Fruit fly (Drosophila melanogaster): Measurements from ENCODE around the gene Tm2.

Tm2 gene

DNA sequence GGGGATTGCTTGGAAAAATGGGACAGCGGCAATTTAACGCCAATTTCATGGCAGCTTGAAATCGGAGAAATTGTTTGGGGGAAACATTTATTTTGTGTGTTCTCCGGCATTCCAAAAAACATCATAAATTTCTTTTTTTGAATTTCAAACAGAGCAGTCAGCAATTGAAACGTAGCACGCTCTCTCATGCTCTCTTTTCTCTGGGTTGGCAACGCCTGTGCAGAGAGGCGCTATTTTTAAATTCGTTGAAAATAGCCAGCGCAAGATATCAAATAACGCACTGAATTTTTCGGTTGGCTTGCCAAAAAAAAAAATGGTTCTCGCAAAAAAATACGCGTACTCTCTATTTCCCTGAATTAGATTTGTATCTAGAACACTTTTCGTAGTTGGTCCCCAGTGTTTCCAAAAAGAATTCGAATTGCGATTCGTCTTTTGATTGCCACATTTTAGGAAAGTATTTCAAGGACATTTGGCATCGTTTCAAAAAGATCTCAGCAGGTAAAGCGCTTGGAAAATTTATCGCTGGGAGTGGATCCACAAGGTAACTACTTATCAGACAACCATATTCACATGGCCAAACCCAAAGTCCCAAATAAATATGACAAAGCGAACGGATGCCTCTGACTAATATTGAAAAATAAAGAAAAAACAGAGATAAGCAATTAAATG, 23.8 kb upstream of the Tm2 start:
- TF ChIP-seq CTCF (optimal IDR thresholded peaks at IDR 0.05), result peak in 1 of 2 experiments; percentile 32
- no peak for TF ChIP-seq CG8478 (optimal IDR thresholded peaks at IDR 0.05)

DNA sequence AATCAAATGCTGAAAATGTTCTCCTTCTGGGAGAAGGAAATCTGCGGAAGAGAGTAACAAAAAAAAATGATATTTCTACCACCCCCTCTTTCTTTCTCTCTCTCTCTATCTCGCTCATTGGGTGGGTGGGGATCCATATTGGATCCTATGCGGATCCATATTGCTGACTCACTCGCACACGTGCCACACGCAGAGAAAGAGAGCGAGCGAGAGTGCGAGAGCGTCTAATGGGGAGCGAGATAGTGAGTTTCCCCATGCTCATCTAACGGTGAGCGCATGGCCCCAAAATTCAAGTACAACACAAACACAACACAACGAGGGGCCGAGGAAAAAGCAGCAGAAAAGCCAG, 23.3 kb upstream of the Tm2 start:
- TF ChIP-seq CG8478 (optimal IDR thresholded peaks at IDR 0.05) (no peak), CTCF (optimal IDR thresholded peaks at IDR 0.05) (no peak)

DNA sequence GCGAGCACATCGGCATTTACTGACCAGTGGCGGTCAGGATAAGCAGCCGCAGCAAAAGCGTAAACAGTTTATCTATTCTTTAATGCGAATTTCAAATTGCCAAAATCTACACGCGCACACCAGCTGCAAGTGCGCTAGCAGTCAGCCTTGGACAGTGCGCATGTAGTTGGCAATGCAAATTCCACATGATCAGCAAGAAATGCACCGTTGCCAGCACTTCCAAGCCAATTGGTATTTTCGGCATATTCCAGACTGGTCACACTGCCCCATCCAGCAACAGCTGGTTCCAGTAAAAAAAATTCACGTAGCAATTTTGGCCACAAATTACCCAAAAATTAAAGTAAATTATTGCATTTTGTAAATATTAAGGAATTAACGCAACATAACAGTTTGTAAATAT, 22.2 kb upstream of the Tm2 start:
- TF ChIP-seq CTCF (optimal IDR thresholded peaks at IDR 0.05), result peak; percentile 51 to 64
- no peak for TF ChIP-seq CG8478 (optimal IDR thresholded peaks at IDR 0.05)

DNA sequence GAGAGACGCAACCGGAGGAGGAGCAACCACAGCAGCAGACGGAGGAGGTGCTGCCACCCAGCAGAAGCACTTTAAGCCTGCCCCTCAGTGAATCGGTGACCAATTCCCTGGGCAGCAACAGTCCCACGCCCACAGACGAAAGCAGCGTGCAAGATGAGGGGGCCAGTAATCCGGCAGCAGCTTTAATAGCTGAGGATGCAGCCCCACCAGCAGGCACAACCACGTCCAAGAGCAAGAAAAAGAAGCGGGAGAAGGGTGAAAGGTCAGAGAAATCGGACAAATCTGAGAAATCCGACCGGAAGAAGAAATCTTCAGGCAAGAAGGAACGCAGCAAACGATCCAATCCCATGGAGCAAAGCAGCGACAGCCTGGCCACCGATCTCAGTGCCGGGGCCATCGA, 21.2 kb upstream of the Tm2 start:
- TF ChIP-seq CTCF (optimal IDR thresholded peaks at IDR 0.05) (no peak), CG8478 (optimal IDR thresholded peaks at IDR 0.05) (no peak)

DNA sequence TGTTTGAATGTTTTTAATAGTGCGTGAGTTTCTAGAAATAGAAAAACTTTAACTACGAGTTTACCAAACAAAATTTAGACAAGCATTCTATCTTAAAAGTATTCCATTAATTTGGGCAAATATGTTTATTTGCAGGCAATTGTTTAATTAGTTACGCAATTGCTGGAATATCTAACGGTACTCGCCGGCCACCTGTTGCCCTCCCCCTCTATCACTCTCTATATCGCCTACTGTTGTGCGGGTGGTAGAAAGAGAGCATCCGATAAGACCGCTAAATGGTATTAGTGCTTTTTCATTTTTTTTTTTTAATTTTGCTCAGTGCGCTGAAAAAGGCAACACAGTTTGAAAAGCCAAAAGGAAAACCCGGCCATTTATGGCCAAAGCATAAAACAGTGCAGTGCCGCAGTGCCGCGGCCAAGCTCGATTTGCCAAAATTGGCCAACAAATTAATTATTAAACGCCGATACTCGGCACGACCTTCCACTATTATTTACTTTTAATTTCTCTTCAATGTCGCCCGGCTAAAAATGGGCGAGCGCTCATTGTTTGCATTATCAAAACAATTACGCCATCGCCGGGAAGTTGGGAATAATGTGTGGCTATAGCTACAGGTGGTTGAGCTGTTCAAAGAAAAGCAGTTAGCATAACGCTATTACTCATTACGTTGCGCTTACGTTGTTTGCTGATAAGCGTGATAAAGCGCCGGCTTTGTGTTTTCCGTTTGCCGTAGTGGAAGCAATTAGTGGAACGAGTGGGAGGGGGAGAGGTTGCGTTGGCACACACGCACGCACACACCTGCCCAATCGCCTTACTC, 20.0 kb upstream of the Tm2 start:
- TF ChIP-seq CTCF (optimal IDR thresholded peaks at IDR 0.05) (no peak), CG8478 (optimal IDR thresholded peaks at IDR 0.05) (no peak)

DNA sequence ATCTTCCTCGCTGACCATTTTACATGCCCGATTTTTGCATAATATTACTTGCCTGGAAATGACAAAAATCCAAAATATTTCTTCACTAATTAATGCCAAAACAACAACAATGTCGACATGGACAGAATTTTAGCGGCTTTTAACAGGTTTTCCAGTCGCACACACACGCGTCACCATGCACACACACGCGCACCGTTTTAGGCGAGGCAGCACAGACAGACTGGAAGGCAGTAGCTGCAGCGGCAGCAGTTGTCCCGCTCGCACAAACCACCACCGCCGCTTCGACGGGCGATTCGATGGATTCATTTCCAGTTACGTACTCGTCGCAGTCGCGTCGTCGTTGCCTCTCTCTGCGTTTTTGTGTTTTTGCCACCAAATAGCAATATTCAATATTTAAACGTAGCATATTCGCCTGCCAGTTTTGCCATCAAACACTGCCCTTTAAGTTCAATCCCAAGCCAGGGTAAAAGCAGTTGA, 19.3 kb upstream of the Tm2 start, which contains the start of gene CG45218:
Gene CG45218 (minus strand): TSS at position 158 of the 477 bp plus-strand sequence.
- TF ChIP-seq CG8478 (optimal IDR thresholded peaks at IDR 0.05) (no peak), CTCF (optimal IDR thresholded peaks at IDR 0.05) (no peak)

DNA sequence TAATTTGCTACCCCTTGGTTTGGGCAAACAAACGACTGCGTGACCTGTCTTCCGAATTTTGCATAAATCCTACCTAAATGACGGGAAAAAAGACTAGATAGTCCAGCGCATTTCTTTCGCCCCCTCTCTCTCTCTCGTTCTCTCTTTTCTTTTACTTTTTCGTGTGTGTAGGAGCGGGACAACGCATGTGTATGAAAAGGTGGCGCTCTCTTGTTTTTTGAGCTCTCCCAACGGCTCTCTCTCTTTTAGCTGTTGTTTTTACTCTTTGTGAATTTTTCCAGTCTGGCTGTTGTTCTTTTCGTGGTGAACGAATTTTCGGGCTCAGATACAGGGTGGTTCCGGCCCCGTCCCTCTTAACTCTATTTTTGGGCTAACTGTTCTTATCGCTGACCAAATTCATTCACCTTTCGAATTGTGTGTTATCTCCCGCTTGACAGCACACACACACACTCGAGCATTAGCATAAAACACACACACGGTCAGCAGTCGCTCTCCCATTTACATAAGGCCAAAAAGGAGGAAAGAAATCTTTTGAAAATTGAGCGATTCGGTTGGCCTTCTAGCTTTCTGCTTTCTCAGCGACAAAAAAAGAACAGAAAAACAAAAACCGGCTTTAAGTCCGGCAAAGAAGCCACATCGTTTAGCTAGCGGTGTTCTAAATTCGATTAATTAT, 18.3 kb upstream of the Tm2 start:
- TF ChIP-seq CG8478 (optimal IDR thresholded peaks at IDR 0.05), result no peak
- TF ChIP-seq CTCF (optimal IDR thresholded peaks at IDR 0.05), result no peak

DNA sequence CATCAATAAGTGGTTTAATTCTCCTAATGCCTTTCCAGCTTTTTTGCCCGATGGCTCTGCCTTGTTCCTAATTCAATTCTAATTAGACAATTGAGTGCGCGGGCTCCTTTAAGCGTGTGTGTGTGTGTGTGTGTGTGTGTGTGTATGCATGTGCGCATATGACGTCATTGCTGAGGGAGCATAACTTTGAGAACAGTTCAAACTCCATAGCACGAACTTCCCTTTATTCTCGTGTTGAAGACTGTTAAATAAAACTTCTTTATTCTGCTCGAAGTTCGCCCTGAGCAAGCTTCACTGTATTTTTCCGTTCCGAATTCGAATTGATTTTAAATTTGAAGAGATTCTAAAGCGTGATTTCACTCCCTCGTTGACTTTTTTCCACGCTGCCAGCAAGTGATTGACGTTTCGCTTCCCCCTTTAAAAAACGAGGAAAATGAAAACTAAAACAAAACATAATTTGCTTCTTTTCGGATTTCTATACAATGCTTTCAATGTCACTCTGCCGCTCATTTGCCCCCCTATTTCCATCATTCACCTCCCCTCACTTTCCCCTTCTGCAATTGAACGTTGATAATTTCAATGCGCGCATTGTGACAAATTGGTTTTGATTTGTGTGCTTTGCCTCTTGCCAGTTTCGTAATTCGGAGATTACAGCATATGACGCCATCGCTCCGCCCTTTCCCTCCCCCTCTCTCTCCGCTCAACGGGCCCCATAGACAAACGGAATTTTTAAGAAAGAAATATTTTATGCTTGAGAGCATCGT, 17.6 kb upstream of the Tm2 start:
- TF ChIP-seq CG8478 (optimal IDR thresholded peaks at IDR 0.05), result no peak
- TF ChIP-seq CTCF (optimal IDR thresholded peaks at IDR 0.05), result no peak

DNA sequence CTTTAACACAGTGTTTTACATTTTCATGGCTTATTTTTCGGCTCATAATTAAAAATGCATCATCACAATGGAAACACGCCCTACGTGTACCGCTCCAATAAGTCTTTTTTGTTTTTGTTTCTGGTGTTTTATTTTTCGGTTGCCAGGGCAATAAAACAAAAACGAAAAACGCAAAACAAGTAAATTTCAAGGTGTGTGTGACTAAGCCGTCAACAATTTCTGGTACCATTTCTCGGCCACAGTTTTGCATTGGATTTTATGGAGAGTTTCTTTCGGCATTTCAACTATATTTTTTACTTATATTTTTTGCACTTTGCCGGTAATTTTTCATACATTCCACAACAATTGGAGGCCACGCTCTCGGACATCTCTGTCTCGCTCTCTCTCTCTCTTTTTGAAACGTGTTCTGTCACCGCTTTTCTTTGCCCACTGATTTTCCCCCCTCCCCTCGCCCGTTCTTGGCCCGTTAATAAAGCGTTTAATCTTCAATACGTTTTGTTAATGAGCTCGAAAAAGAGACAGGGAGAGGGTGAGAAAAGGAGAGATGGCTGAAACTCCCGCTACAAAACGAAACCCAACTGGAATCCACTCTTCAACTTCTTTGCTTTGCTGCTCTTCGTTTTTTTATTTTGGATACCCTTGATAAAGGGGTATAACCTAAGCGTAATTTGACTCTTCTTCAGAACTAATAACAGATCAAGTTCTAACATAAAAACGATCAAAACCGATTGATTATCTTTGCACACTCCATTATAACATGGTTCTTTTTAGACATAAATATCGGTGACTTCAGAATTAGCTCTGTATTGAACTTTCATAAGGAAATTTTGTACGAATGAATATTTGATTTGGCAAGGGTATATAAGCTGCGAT, 16.8 kb upstream of the Tm2 start:
- TF ChIP-seq CTCF (optimal IDR thresholded peaks at IDR 0.05), result no peak
- no peak for TF ChIP-seq CG8478 (optimal IDR thresholded peaks at IDR 0.05)

DNA sequence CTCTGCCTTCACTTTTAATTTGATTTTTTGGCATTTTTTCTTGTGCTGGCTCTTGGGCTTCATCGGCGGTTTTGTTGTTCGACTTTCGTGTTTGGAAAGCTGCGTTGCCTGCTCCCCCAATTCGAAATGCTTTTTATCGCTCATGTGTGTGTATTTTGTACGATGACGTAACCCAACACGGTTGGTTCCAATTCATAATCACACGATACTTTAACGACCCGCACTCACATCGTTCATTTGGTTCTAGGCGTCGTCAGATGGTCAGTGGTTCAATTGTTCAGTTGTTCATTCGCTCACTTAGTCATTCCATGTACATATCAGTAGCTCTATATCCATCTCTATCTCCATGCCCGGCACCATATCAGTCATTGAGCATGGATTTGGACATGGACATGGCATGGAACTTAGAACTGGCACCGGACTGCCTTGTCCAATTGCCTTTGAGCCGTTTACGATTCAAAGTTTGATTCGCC, 16.1 kb upstream of the Tm2 start:
- TF ChIP-seq CG8478 (optimal IDR thresholded peaks at IDR 0.05), result no peak

DNA sequence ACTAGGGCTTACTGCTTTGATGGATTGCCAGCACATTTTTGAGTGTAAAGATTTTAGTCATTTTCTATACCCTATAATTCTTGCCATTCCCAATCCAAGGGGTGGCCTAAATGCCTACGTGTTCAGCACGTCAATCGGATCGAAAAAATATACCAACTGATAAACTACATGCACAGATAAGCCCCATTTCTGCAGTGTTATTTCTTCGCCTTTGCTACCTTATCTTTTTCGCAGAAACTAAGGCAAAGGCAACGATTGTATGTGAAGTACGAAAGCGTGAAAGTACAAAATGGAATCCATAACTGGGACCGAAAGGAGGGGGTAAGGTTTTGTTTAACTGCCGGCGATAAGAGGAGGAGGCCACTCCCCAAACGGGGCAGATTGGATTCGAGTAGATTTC, 12.1 kb upstream of the Tm2 start:
- TF ChIP-seq CTCF (optimal IDR thresholded peaks at IDR 0.05) (no peak), CG8478 (optimal IDR thresholded peaks at IDR 0.05) (no peak)

DNA sequence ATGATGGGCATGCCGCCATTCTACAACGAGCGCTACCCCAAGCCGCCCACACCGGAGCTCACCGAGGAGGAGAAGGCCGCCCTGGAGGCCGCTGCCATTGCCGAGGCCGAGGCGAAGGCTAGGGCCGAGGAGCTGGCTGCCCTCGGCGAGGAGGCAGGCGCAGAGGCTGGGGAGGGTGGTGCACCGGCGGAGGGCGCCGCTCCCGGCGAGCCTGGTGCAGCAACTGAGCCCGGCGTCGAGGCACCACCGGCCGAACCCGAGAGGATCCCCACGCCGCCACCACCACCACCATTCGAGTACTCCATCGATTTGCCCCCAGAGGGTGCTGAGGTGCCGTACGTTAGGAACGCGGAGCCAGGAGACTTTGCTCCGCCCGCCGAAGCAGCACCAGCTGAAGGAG, 4.7 kb upstream of the Tm2 start:
- TF ChIP-seq CTCF (optimal IDR thresholded peaks at IDR 0.05) (no peak), CG8478 (optimal IDR thresholded peaks at IDR 0.05) (no peak)

DNA sequence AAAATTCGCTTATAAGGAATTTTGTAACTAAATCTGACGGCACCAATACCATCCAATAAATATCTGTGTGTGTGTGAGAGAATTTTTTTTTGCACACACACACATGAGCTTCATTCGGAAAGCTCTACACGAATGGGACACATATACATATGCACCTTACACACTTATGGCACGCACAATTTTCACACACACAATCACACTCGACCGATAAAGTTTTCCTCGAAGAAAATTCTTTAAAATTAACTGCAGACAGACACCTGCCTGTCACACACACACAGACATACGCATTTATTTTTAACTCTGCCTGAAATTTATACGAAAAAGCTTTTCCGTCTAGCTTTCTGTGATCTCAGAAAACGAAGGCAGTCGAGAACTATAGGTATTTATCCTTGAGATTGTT, 702 bp downstream of the Tm2 start:
- no peak for TF ChIP-seq CG8478 (optimal IDR thresholded peaks at IDR 0.05)
- no peak for TF ChIP-seq CTCF (optimal IDR thresholded peaks at IDR 0.05)

DNA sequence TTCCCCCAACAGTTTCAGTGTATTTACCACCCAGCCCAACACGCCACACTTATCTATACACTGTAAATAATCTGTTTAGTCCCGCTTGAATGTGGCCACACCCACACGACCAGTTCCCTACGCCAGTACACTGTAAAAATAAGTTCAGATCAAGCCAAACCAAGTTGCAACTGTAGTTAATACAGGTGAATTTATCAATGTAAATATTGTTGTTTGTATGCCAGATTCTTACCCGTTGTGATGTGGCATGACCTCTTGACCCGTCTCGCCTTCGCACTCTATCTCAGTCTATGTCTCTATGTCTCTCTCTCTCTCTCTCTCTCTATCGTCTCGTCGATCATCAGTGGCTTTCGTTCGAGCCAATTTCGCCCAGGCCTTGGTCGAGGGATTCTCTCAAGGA, 3.8 kb downstream of the Tm2 start:
- TF ChIP-seq CTCF (optimal IDR thresholded peaks at IDR 0.05) (no peak), CG8478 (optimal IDR thresholded peaks at IDR 0.05) (no peak)
